Fruit fly (Drosophila melanogaster) whole organism, embryonic: Measurements from ENCODE around the gene RhoGAPp190.

ENCODE experiments used
- ATbp ChIP-seq: fragments of 200-800 bp; sonication (Bioruptor generic); optimal IDR thresholded peaks from 2 replicates; lab custom pipeline; 2017; ENCODE audit warnings: missing biosample characterization, mild to moderate bottlenecking, missing genetic modification characterization, missing genetic modification reagents
- Bteb2 ChIP-seq: fragments of 200-800 bp; sonication (Bioruptor generic); optimal IDR thresholded peaks from 2 replicates; lab custom pipeline; 2016; ENCODE audit warnings: missing biosample characterization, missing genetic modification characterization
- CG10209 ChIP-seq: fragments of 200-800 bp; sonication (Bioruptor generic); optimal IDR thresholded peaks from 3 replicates; lab custom pipeline; 2017; ENCODE audit warnings: missing biosample characterization, mild to moderate bottlenecking, missing genetic modification characterization, missing genetic modification reagents
- CG10462 ChIP-seq: fragments of 200-800 bp; sonication (Bioruptor generic); optimal IDR thresholded peaks from 2 replicates; lab custom pipeline; 2016; ENCODE audit warnings: missing biosample characterization, missing genetic modification characterization
- CG13424 ChIP-seq: fragments of 200-800 bp; sonication (Bioruptor generic); optimal IDR thresholded peaks from 2 replicates; lab custom pipeline; 2019; ENCODE audit warnings: missing biosample characterization, mild to moderate bottlenecking, missing genetic modification characterization, moderate library complexity
- CG15479 ChIP-seq: fragments of 200-800 bp; sonication (Bioruptor generic); optimal IDR thresholded peaks from 3 replicates; lab custom pipeline; 2019; ENCODE audit warnings: missing biosample characterization, mild to moderate bottlenecking, missing genetic modification characterization, moderate library complexity
- CG1602 ChIP-seq: fragments of 200-800 bp; sonication (Bioruptor generic); optimal IDR thresholded peaks from 3 replicates; lab custom pipeline; 2016; ENCODE audit warnings: missing biosample characterization, missing genetic modification characterization
- CG16813 ChIP-seq: fragments of 200-800 bp; sonication (Bioruptor generic); IDR thresholded peaks from 3 replicates; pipeline ENCODE4 v1.3.6; 2022; ENCODE audit warnings: missing biosample characterization, missing genetic modification characterization; ENCODE audit not compliant: partially characterized antibody
- CG18011 ChIP-seq: fragments of 200-800 bp; sonication (Bioruptor generic); optimal IDR thresholded peaks from 2 replicates; lab custom pipeline; 2017; ENCODE audit warnings: missing biosample characterization, missing genetic modification characterization, mild to moderate bottlenecking, moderate library complexity, missing genotype
- CG2129 ChIP-seq: fragments of 200-800 bp; sonication (Bioruptor generic); IDR thresholded peaks from 2 replicates; pipeline ENCODE4 v1.3.6; 2022; ENCODE audit warnings: missing biosample characterization, missing genetic modification characterization; ENCODE audit not compliant: partially characterized antibody
- CG3995 ChIP-seq: fragments of 200-800 bp; sonication (Bioruptor generic); optimal IDR thresholded peaks from 3 replicates; lab custom pipeline; 2016; ENCODE audit warnings: missing biosample characterization, missing genetic modification characterization
- CG6254 ChIP-seq: fragments of 200-800 bp; sonication (Bioruptor generic); optimal IDR thresholded peaks from 3 replicates; lab custom pipeline; 2017; ENCODE audit warnings: mild to moderate bottlenecking, missing biosample characterization, missing genetic modification reagents, missing genetic modification characterization
- CG7786 ChIP-seq: fragments of 200-800 bp; sonication (Bioruptor generic); optimal IDR thresholded peaks from 2 replicates; lab custom pipeline; 2016; ENCODE audit warnings: missing biosample characterization, missing genetic modification characterization
- CG9437 ChIP-seq: fragments of 200-800 bp; sonication (Bioruptor generic); optimal IDR thresholded peaks from 2 replicates; lab custom pipeline; 2018; ENCODE audit warnings: missing biosample characterization, mild to moderate bottlenecking, missing genetic modification characterization
- CG9876 ChIP-seq: fragments of 200-800 bp; sonication (Bioruptor generic); optimal IDR thresholded peaks from 2 replicates; lab custom pipeline; 2016; ENCODE audit warnings: missing biosample characterization, missing genetic modification characterization
- D19B ChIP-seq: fragments of 200-800 bp; sonication (Bioruptor generic); optimal IDR thresholded peaks from 2 replicates; lab custom pipeline; 2017; ENCODE audit warnings: missing biosample characterization, mild to moderate bottlenecking, missing genetic modification characterization
- Doc3 ChIP-seq: fragments of 200-800 bp; sonication (Bioruptor generic); IDR thresholded peaks from 3 replicates; pipeline ENCODE4 v1.3.6; 2022; ENCODE audit warnings: missing biosample characterization, missing genetic modification characterization; ENCODE audit not compliant: partially characterized antibody
- ERR ChIP-seq: fragments of 200-800 bp; sonication (Bioruptor generic); optimal IDR thresholded peaks from 2 replicates; lab custom pipeline; 2016; ENCODE audit warnings: missing biosample characterization, missing genetic modification characterization
- Fer3 ChIP-seq: fragments of 200-800 bp; sonication (Bioruptor generic); optimal IDR thresholded peaks from 2 replicates; lab custom pipeline; 2018; ENCODE audit warnings: missing biosample characterization, mild to moderate bottlenecking, missing genetic modification characterization, moderate library complexity
- HLH3B ChIP-seq: fragments of 200-800 bp; sonication (Bioruptor generic); IDR thresholded peaks from 2 replicates; pipeline ENCODE4 v1.3.6; 2022; ENCODE audit warnings: missing biosample characterization, missing genetic modification characterization
- HmgD ChIP-seq: fragments of 200-800 bp; sonication (Bioruptor generic); optimal IDR thresholded peaks from 3 replicates; lab custom pipeline; 2016; ENCODE audit warnings: missing biosample characterization, missing genetic modification characterization
- Hr78 ChIP-seq, 2 experiments: fragments of 200-800 bp in 1 of 2; fragments of >200 bp in 1 of 2; sonication (Bioruptor generic) in 1 of 2; optimal IDR thresholded peaks; 2 replicates each; lab custom pipeline; 2017 to 2019; ENCODE audit warnings: missing biosample characterization in 2 of 2, missing genetic modification characterization in 2 of 2, mild to moderate bottlenecking in 1 of 2, moderate library complexity in 1 of 2
- Hsf ChIP-seq: fragments of 200-800 bp; sonication (Bioruptor generic); optimal IDR thresholded peaks from 3 replicates; lab custom pipeline; 2016; ENCODE audit warnings: missing biosample characterization, missing genetic modification characterization
- Max ChIP-seq: fragments of 200-800 bp; sonication (Bioruptor generic); optimal IDR thresholded peaks from 2 replicates; lab custom pipeline; 2016; ENCODE audit warnings: missing biosample characterization, mild to moderate bottlenecking, missing genetic modification characterization
- NFAT ChIP-seq: fragments of 200-800 bp; sonication (Bioruptor generic); IDR thresholded peaks from 2 replicates; pipeline ENCODE4 v1.3.6; 2022; ENCODE audit warnings: missing biosample characterization, missing genetic modification characterization
- Neu2 ChIP-seq: fragments of 200-800 bp; sonication (Bioruptor generic); optimal IDR thresholded peaks from 3 replicates; lab custom pipeline; 2016; ENCODE audit warnings: missing biosample characterization, missing genetic modification characterization, borderline replicate concordance
- PHDP ChIP-seq: fragments of 200-800 bp; sonication (Bioruptor generic); optimal IDR thresholded peaks from 3 replicates; lab custom pipeline; 2018; ENCODE audit warnings: missing biosample characterization, mild to moderate bottlenecking, missing genetic modification characterization, moderate library complexity
- Poxn ChIP-seq: fragments of 200-800 bp; sonication (Bioruptor generic); IDR thresholded peaks from 2 replicates; pipeline ENCODE4 v1.3.6; 2022; ENCODE audit warnings: missing biosample characterization, missing genetic modification characterization
- Tbp ChIP-seq: fragments of >200 bp; optimal IDR thresholded peaks from 2 replicates; lab custom pipeline; 2018; ENCODE audit warnings: missing biosample characterization, missing genetic modification characterization
- amos ChIP-seq: fragments of 200-800 bp; sonication (Bioruptor generic); IDR thresholded peaks from 2 replicates; pipeline ENCODE4 v1.3.6; 2022; ENCODE audit warnings: missing biosample characterization, missing genetic modification characterization; ENCODE audit not compliant: partially characterized antibody
- az2 ChIP-seq: fragments of 200-800 bp; sonication (Bioruptor generic); optimal IDR thresholded peaks from 3 replicates; lab custom pipeline; 2016; ENCODE audit warnings: missing biosample characterization, missing genetic modification characterization
- bigmax ChIP-seq: fragments of 200-800 bp; sonication (Bioruptor generic); optimal IDR thresholded peaks from 2 replicates; lab custom pipeline; 2018; ENCODE audit warnings: missing biosample characterization, mild to moderate bottlenecking, missing genetic modification characterization
- crc ChIP-seq: fragments of 200-800 bp; sonication (Bioruptor generic); optimal IDR thresholded peaks from 2 replicates; lab custom pipeline; 2016; ENCODE audit warnings: missing biosample characterization, missing genetic modification characterization
- dmrt99B ChIP-seq: fragments of 200-800 bp; sonication (Bioruptor generic); optimal IDR thresholded peaks from 2 replicates; lab custom pipeline; 2018; ENCODE audit warnings: missing biosample characterization, mild to moderate bottlenecking, missing genetic modification characterization, moderate library complexity
- ems ChIP-seq: fragments of 200-800 bp; sonication (Bioruptor generic); optimal IDR thresholded peaks from 3 replicates; lab custom pipeline; 2016; ENCODE audit warnings: missing biosample characterization, missing genetic modification characterization
- gsb ChIP-seq: fragments of 200-800 bp; sonication (Bioruptor generic); IDR thresholded peaks from 2 replicates; pipeline ENCODE4 v1.3.6; 2022; ENCODE audit warnings: missing biosample characterization, missing genetic modification characterization
- gt ChIP-seq: fragments of 200-800 bp; sonication (Bioruptor generic); IDR thresholded peaks from 2 replicates; pipeline ENCODE4 v1.3.6; 2022; ENCODE audit warnings: missing biosample characterization, missing genetic modification characterization
- hbn ChIP-seq: fragments of 200-800 bp; sonication (Bioruptor generic); IDR thresholded peaks from 2 replicates; pipeline ENCODE4 v1.3.6; 2022; ENCODE audit warnings: missing biosample characterization, missing genetic modification characterization; ENCODE audit not compliant: partially characterized antibody
- kah ChIP-seq: fragments of 200-800 bp; sonication (Bioruptor generic); optimal IDR thresholded peaks from 2 replicates; lab custom pipeline; 2018; ENCODE audit warnings: missing biosample characterization, mild to moderate bottlenecking, missing genetic modification characterization
- lab ChIP-seq: fragments of 200-800 bp; sonication (Bioruptor generic); optimal IDR thresholded peaks from 3 replicates; lab custom pipeline; 2017; ENCODE audit warnings: missing biosample characterization, missing genetic modification characterization, mild to moderate bottlenecking, moderate library complexity, missing genetic modification reagents
- nmo ChIP-seq: fragments of 200-800 bp; sonication (Bioruptor generic); optimal IDR thresholded peaks from 2 replicates; lab custom pipeline; 2018; ENCODE audit warnings: missing biosample characterization, mild to moderate bottlenecking, missing genetic modification characterization, moderate library complexity
- otp ChIP-seq: fragments of 200-800 bp; sonication (Bioruptor generic); IDR thresholded peaks from 3 replicates; pipeline ENCODE4, ENCODE4 v1.3.6; 2022; ENCODE audit warnings: missing biosample characterization, missing genetic modification characterization
- peb ChIP-seq: fragments of 200-800 bp; sonication (Bioruptor generic); IDR thresholded peaks from 2 replicates; pipeline ENCODE4 v1.3.6; 2022; ENCODE audit warnings: missing biosample characterization, missing genetic modification characterization
- repo ChIP-seq: fragments of 200-800 bp; sonication (Bioruptor generic); optimal IDR thresholded peaks from 2 replicates; lab custom pipeline; 2016; ENCODE audit warnings: missing biosample characterization, missing genetic modification characterization
- scrt ChIP-seq: fragments of 200-800 bp; sonication (Bioruptor generic); optimal IDR thresholded peaks from 2 replicates; lab custom pipeline; 2018; ENCODE audit warnings: missing biosample characterization, mild to moderate bottlenecking, missing genetic modification characterization, moderate library complexity
- sens ChIP-seq: fragments of 200-800 bp; sonication (Bioruptor generic); peaks from one replicate; lab custom pipeline; 2016; ENCODE audit warnings: missing biosample characterization, missing genetic modification characterization
- sens-2 ChIP-seq: fragments of 200-800 bp; sonication (Bioruptor generic); IDR thresholded peaks from 2 replicates; pipeline ENCODE4 v1.3.6; 2022; ENCODE audit warnings: missing biosample characterization, missing genetic modification characterization
- sim ChIP-seq: fragments of 200-800 bp; sonication (Bioruptor generic); IDR thresholded peaks from 2 replicates; pipeline ENCODE4 v1.3.6; 2022; ENCODE audit warnings: missing biosample characterization, missing genetic modification characterization
- slbo ChIP-seq: fragments of 200-800 bp; sonication (Bioruptor generic); IDR thresholded peaks from 2 replicates; pipeline ENCODE4 v1.3.6; 2022; ENCODE audit warnings: missing biosample characterization, missing genetic modification characterization
- sqz ChIP-seq: fragments of 200-800 bp; sonication (Bioruptor generic); optimal IDR thresholded peaks from 3 replicates; lab custom pipeline; 2018; ENCODE audit warnings: missing biosample characterization, mild to moderate bottlenecking, missing genetic modification characterization
- unpg ChIP-seq: fragments of 200-800 bp; sonication (Bioruptor generic); optimal IDR thresholded peaks from 3 replicates; lab custom pipeline; 2018; ENCODE audit warnings: missing biosample characterization, mild to moderate bottlenecking, missing genetic modification characterization, moderate library complexity

The RhoGAPp190 gene

DNA sequence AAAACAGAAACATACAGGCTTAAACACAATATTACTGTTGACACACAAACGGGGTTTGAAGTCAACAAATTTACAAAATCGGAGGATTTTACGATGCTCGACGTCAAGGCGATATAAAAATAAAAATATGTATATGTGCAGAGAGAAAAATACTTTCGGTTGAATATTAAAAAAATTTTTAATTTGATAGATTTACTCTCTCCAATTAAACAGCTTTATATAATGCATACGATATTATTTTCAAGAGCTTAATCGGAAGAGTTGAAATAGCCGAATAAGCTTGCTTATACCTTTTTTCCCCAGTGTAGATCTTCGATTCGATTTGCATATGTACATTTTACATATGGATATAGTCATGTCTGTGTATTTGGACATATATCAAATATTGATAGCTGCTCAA lies 44.3 kb upstream of the RhoGAPp190 start (continued):
- TF ChIP-seq PHDP (peak; percentile 77), CG18011 (no peak), Bteb2 (peak; percentile 11), unpg (GFP tag; lab: Kevin White, UChicago) (peak; percentile 74), kah (GFP tag; lab: Kevin White, UChicago) (no peak), gsb (peak; percentile 34; the same call in 1 of the 2 replicates), CG7786 (GFP tag; lab: Kevin White, UChicago) (peak; percentile 18), ATbp (GFP tag; lab: Kevin White, UChicago) (no peak), bigmax (GFP tag; lab: Kevin White, UChicago) (no peak), sqz (GFP tag; lab: Kevin White, UChicago) (no peak), D19B (peak; percentile 6), CG15479 (GFP tag; lab: Kevin White, UChicago) (no peak), CG16813 (GFP tag; lab: Robert Waterston, UW) (no peak), lab (GFP tag; lab: Kevin White, UChicago) (peak; percentile 47), ERR (GFP tag; lab: Kevin White, UChicago) (no peak), sens-2 (GFP tag; lab: Robert Waterston, UW) (no peak), Tbp (GFP tag; lab: Kevin White, UChicago) (no peak), Hsf (peak; percentile 41), dmrt99B (tag; lab: Kevin White, UChicago) (peak; percentile 63), scrt (GFP tag; lab: Kevin White, UChicago) (peak; percentile 31), Poxn (GFP tag; lab: Robert Waterston, UW) (0 out of 2 replicates have a peak, but pooled peaks have one; percentile 24), ems (GFP tag; lab: Kevin White, UChicago) (no peak), HLH3B (peak; percentile 52), CG10209 (GFP tag; lab: Kevin White, UChicago) (peak; percentile 6), CG9876 (GFP tag; lab: Kevin White, UChicago) (no peak), Hr78 (GFP tag; optimal IDR thresholded peaks at IDR 0.05; lab: Kevin White, UChicago) (no peak), hbn (GFP tag; lab: Robert Waterston, UW) (no peak), NFAT (GFP tag; lab: Robert Waterston, UW) (peak; percentile 73), CG9437 (peak; percentile 33), gt (GFP tag; lab: Robert Waterston, UW) (no peak), sens (GFP tag; lab: Kevin White, UChicago) (peak; percentile 81), crc (no peak), CG10462 (GFP tag; lab: Kevin White, UChicago) (no peak), sim (no peak), amos (GFP tag; lab: Robert Waterston, UW) (no peak), Fer3 (tag; lab: Kevin White, UChicago) (peak; percentile 68), CG13424 (tag; lab: Kevin White, UChicago) (peak; percentile 55), slbo (GFP tag; lab: Robert Waterston, UW) (peak; percentile 85), Doc3 (GFP tag; lab: Robert Waterston, UW) (no peak), Neu2 (no peak), HmgD (no peak), repo (GFP tag; lab: Kevin White, UChicago) (no peak), CG3995 (GFP tag; lab: Kevin White, UChicago) (no peak), peb (GFP tag; lab: Robert Waterston, UW) (no peak), nmo (GFP tag; lab: Kevin White, UChicago) (peak; percentile 60), az2 (GFP tag; lab: Kevin White, UChicago) (no peak), otp (GFP tag; lab: Robert Waterston, UW) (peak; percentile 27; the same call in 1 of the 3 replicates), Max (GFP tag; lab: Kevin White, UChicago) (no peak), CG2129 (GFP tag; lab: Robert Waterston, UW) (no peak), CG6254 (no peak), CG1602 (GFP tag; lab: Kevin White, UChicago) (no peak)
